Fruit fly (Drosophila melanogaster) whole organism, pupa: ENCODE data around the gene rgn.

Source experiments
- CG13204 ChIP-seq: fragments of 200-800 bp; sonication (Bioruptor generic); optimal IDR thresholded peaks from 2 replicates; lab custom pipeline; 2018; ENCODE audit warnings: missing biosample characterization, mild to moderate bottlenecking, missing genetic modification characterization, moderate library complexity
- CG34367 ChIP-seq: fragments of 200-800 bp; sonication (Bioruptor generic); optimal IDR thresholded peaks from 2 replicates; lab custom pipeline; 2018; ENCODE audit warnings: missing biosample characterization, mild to moderate bottlenecking, missing genetic modification characterization
- Snoo ChIP-seq: fragments of 200-800 bp; sonication (Bioruptor generic); optimal IDR thresholded peaks from 3 replicates; lab custom pipeline; 2017; ENCODE audit warnings: missing biosample characterization, mild to moderate bottlenecking, missing genetic modification characterization, inconsistent platforms

DNA sequence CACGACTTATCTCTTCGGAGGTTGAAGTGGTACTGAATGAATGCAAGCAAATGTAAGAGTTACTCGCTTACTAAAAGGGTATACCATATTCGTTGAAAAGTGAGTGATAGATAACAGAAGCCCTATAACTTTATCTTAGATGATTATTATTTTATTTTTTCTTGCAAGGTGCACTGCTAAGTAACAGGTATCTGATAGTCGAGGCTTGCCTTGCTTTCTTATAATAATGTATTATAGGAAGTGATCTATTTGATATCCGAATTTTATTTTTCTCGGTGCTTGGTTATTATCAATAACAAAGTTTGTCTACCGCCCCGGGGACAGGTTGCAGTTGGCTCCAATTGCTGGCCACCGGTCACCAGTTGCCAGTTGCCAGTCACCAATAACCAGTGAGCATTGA lies 11.1 kb upstream of the rgn start:
- TF ChIP-seq Snoo = no peak
- no peak for TF ChIP-seq CG13204 (GFP tag; lab: Kevin White, UChicago)
- TF ChIP-seq CG34367 (tag; lab: Kevin White, UChicago) = no peak
